Fruit fly (Drosophila melanogaster) whole organism, embryonic: ENCODE results near the gene lectin-28C.

Experiments used
- ATbp ChIP-seq: fragments of 200-800 bp; sonication (Bioruptor generic); optimal IDR thresholded peaks from 2 replicates; lab custom pipeline; 2017; ENCODE audit warnings: missing biosample characterization, mild to moderate bottlenecking, missing genetic modification characterization, missing genetic modification reagents
- Asciz ChIP-seq: fragments of 200-800 bp; sonication (Bioruptor generic); optimal IDR thresholded peaks from 2 replicates; lab custom pipeline; 2017; ENCODE audit warnings: missing biosample characterization, mild to moderate bottlenecking, missing genetic modification characterization, missing genetic modification reagents
- CG10321 ChIP-seq: fragments of 200-800 bp; sonication (Bioruptor generic); IDR thresholded peaks from 2 replicates; pipeline ENCODE4 v1.3.6; 2022; ENCODE audit warnings: missing biosample characterization, missing genetic modification characterization
- CG10462 ChIP-seq: fragments of 200-800 bp; sonication (Bioruptor generic); optimal IDR thresholded peaks from 2 replicates; lab custom pipeline; 2016; ENCODE audit warnings: missing biosample characterization, missing genetic modification characterization
- CG11247 ChIP-seq: fragments of 200-800 bp; sonication (Bioruptor generic); IDR thresholded peaks from 2 replicates; pipeline ENCODE4 v1.3.6; 2022; ENCODE audit warnings: missing biosample characterization, missing genetic modification characterization
- CG11696 ChIP-seq: fragments of 200-800 bp; sonication (Bioruptor generic); IDR thresholded peaks from 2 replicates; pipeline ENCODE4 v1.3.6; 2022; ENCODE audit warnings: missing biosample characterization, missing genetic modification characterization
- CG14050 ChIP-seq: fragments of 200-800 bp; sonication (Bioruptor generic); IDR thresholded peaks from 3 replicates; pipeline ENCODE4 v1.3.6; 2022; ENCODE audit warnings: missing biosample characterization, missing genetic modification characterization
- CG14965 ChIP-seq: fragments of 200-800 bp; sonication (Bioruptor generic); optimal IDR thresholded peaks from 2 replicates; lab custom pipeline; 2016; ENCODE audit warnings: missing biosample characterization, missing genetic modification characterization, borderline replicate concordance
- CG1603 ChIP-seq: fragments of 200-800 bp; sonication (Bioruptor generic); optimal IDR thresholded peaks from 2 replicates; lab custom pipeline; 2019; ENCODE audit warnings: missing biosample characterization, mild to moderate bottlenecking, missing genetic modification characterization, moderate library complexity
- CG17359 ChIP-seq: fragments of 200-800 bp; sonication (Bioruptor generic); optimal IDR thresholded peaks from 3 replicates; lab custom pipeline; 2018; ENCODE audit warnings: missing biosample characterization, mild to moderate bottlenecking, missing genetic modification characterization, moderate library complexity
- CG17385 ChIP-seq: fragments of 200-800 bp; sonication (Bioruptor generic); optimal IDR thresholded peaks from 3 replicates; lab custom pipeline; 2018; ENCODE audit warnings: missing biosample characterization, mild to moderate bottlenecking, missing genetic modification characterization
- CG1792 ChIP-seq: fragments of 200-800 bp; sonication (Bioruptor generic); optimal IDR thresholded peaks from 2 replicates; lab custom pipeline; 2016; ENCODE audit warnings: missing biosample characterization, missing genetic modification characterization
- CG18011 ChIP-seq: fragments of 200-800 bp; sonication (Bioruptor generic); optimal IDR thresholded peaks from 2 replicates; lab custom pipeline; 2017; ENCODE audit warnings: missing biosample characterization, missing genetic modification characterization, mild to moderate bottlenecking, moderate library complexity, missing genotype
- CG18764 ChIP-seq: fragments of 200-800 bp; sonication (Bioruptor generic); optimal IDR thresholded peaks from 3 replicates; lab custom pipeline; 2016; ENCODE audit warnings: missing biosample characterization, missing genetic modification characterization
- CG2678 ChIP-seq: fragments of 200-800 bp; sonication (Bioruptor generic); optimal IDR thresholded peaks from 3 replicates; lab custom pipeline; 2019; ENCODE audit warnings: missing biosample characterization, mild to moderate bottlenecking, missing genetic modification characterization, moderate library complexity
- CG31365 ChIP-seq: fragments of 200-800 bp; sonication (Bioruptor generic); optimal IDR thresholded peaks from 2 replicates; lab custom pipeline; 2018; ENCODE audit warnings: missing biosample characterization, mild to moderate bottlenecking, missing genetic modification characterization
- CG32532 ChIP-seq: fragments of 200-800 bp; sonication (Bioruptor generic); IDR thresholded peaks from 2 replicates; pipeline ENCODE4 v1.3.6; 2022; ENCODE audit warnings: missing biosample characterization, missing genetic modification characterization
- CG4707 ChIP-seq: fragments of 200-800 bp; sonication (Bioruptor generic); optimal IDR thresholded peaks from 2 replicates; lab custom pipeline; 2018; ENCODE audit warnings: missing biosample characterization, mild to moderate bottlenecking, missing genetic modification characterization, moderate library complexity
- CG4730 ChIP-seq: fragments of 200-800 bp; sonication (Bioruptor generic); IDR thresholded peaks from 2 replicates; pipeline ENCODE4 v1.3.6; 2022; ENCODE audit warnings: missing biosample characterization, missing genetic modification characterization
- CG4854 ChIP-seq: fragments of 200-800 bp; sonication (Bioruptor generic); optimal IDR thresholded peaks from 2 replicates; lab custom pipeline; 2016; ENCODE audit warnings: missing biosample characterization, missing genetic modification characterization, inconsistent platforms
- CG7745 ChIP-seq: fragments of 200-800 bp; sonication (Bioruptor generic); optimal IDR thresholded peaks from 2 replicates; lab custom pipeline; 2018; ENCODE audit warnings: missing biosample characterization, mild to moderate bottlenecking, missing genetic modification characterization, moderate library complexity
- CG7987 ChIP-seq: fragments of 200-800 bp; sonication (Bioruptor generic); optimal IDR thresholded peaks from 2 replicates; lab custom pipeline; 2018; ENCODE audit warnings: missing biosample characterization, mild to moderate bottlenecking, missing genetic modification characterization, moderate library complexity
- CG9437 ChIP-seq: fragments of 200-800 bp; sonication (Bioruptor generic); optimal IDR thresholded peaks from 2 replicates; lab custom pipeline; 2018; ENCODE audit warnings: missing biosample characterization, mild to moderate bottlenecking, missing genetic modification characterization
- CG9797 ChIP-seq: fragments of 200-800 bp; sonication (Bioruptor generic); optimal IDR thresholded peaks from 3 replicates; lab custom pipeline; 2018; ENCODE audit warnings: missing biosample characterization, mild to moderate bottlenecking, missing genetic modification characterization
- CrebB ChIP-seq: fragments of 200-800 bp; sonication (Bioruptor generic); optimal IDR thresholded peaks from 3 replicates; lab custom pipeline; 2018; ENCODE audit warnings: missing biosample characterization, mild to moderate bottlenecking, missing genetic modification characterization
- Fer2 ChIP-seq: fragments of 200-800 bp; sonication (Bioruptor generic); optimal IDR thresholded peaks from 2 replicates; lab custom pipeline; 2018; ENCODE audit warnings: missing biosample characterization, mild to moderate bottlenecking, missing genetic modification characterization, moderate library complexity
- HHEX ChIP-seq: fragments of 200-800 bp; sonication (Bioruptor generic); optimal IDR thresholded peaks from 3 replicates; lab custom pipeline; 2017; ENCODE audit warnings: missing biosample characterization, mild to moderate bottlenecking, missing genetic modification characterization, missing genetic modification reagents
- Hr51 ChIP-seq, 2 experiments: fragments of 200-800 bp; sonication (Bioruptor generic); optimal IDR thresholded peaks; 2 replicates in 1 of 2; 3 replicates in 1 of 2; lab custom pipeline; 2016 to 2018; ENCODE audit warnings: missing biosample characterization in 2 of 2, missing genetic modification characterization in 2 of 2, mild to moderate bottlenecking in 1 of 2, moderate library complexity in 1 of 2
- Lim3 ChIP-seq: fragments of 200-800 bp; sonication (Bioruptor generic); IDR thresholded peaks from 2 replicates; pipeline ENCODE4 v1.3.6; 2022; ENCODE audit warnings: missing biosample characterization, missing genetic modification characterization
- NfI ChIP-seq: fragments of 200-800 bp; sonication (Bioruptor generic); optimal IDR thresholded peaks from 3 replicates; lab custom pipeline; 2018; ENCODE audit warnings: missing biosample characterization, mild to moderate bottlenecking, missing genetic modification characterization, moderate library complexity
- Oli ChIP-seq: fragments of 200-800 bp; sonication (Bioruptor generic); optimal IDR thresholded peaks from 2 replicates; lab custom pipeline; 2018; ENCODE audit warnings: missing biosample characterization, mild to moderate bottlenecking, missing genetic modification characterization, moderate library complexity
- Poxn ChIP-seq: fragments of 200-800 bp; sonication (Bioruptor generic); IDR thresholded peaks from 2 replicates; pipeline ENCODE4 v1.3.6; 2022; ENCODE audit warnings: missing biosample characterization, missing genetic modification characterization
- Side ChIP-seq: fragments of 200-800 bp; sonication (Bioruptor generic); optimal IDR thresholded peaks from 2 replicates; lab custom pipeline; 2016; ENCODE audit warnings: missing biosample characterization, missing genetic modification characterization
- Spps ChIP-seq: fragments of 200-800 bp; sonication (Bioruptor generic); optimal IDR thresholded peaks from 2 replicates; lab custom pipeline; 2018; ENCODE audit warnings: missing biosample characterization, mild to moderate bottlenecking, missing genetic modification characterization
- Taf1 ChIP-seq: fragments of 200-800 bp; sonication (Bioruptor generic); IDR thresholded peaks from 2 replicates; pipeline ENCODE4 v1.3.6; 2022; ENCODE audit warnings: missing biosample characterization, missing genetic modification characterization
- ase ChIP-seq: fragments of 200-800 bp; sonication (Bioruptor generic); IDR thresholded peaks from 3 replicates; pipeline ENCODE4 v1.3.6; 2022; ENCODE audit warnings: missing biosample characterization, missing genetic modification characterization
- ash1 ChIP-seq: fragments of 200-800 bp; sonication (Bioruptor generic); optimal IDR thresholded peaks from 2 replicates; lab custom pipeline; 2018; ENCODE audit warnings: missing biosample characterization, mild to moderate bottlenecking, missing genetic modification characterization
- crc ChIP-seq: fragments of 200-800 bp; sonication (Bioruptor generic); optimal IDR thresholded peaks from 2 replicates; lab custom pipeline; 2016; ENCODE audit warnings: missing biosample characterization, missing genetic modification characterization
- dpn ChIP-seq, 2 experiments: fragments of 200-800 bp; sonication (Bioruptor generic); optimal IDR thresholded peaks; 3 replicates each; lab custom pipeline; 2016; ENCODE audit warnings: missing biosample characterization in 2 of 2, missing genetic modification characterization in 2 of 2
- fd102C ChIP-seq: fragments of 200-800 bp; sonication (Bioruptor generic); optimal IDR thresholded peaks from 2 replicates; lab custom pipeline; 2018; ENCODE audit warnings: missing biosample characterization, mild to moderate bottlenecking, missing genetic modification characterization, moderate library complexity
- lilli ChIP-seq: fragments of 200-800 bp; sonication (Bioruptor generic); optimal IDR thresholded peaks from 3 replicates; lab custom pipeline; 2016; ENCODE audit warnings: missing biosample characterization, missing genetic modification characterization
- lov ChIP-seq, 2 experiments: fragments of 200-800 bp in 1 of 2; fragments of >200 bp in 1 of 2; sonication (Bioruptor generic) in 1 of 2; IDR thresholded peaks in 1 of 2; optimal IDR thresholded peaks in 1 of 2; 2 replicates in 1 of 2; 3 replicates in 1 of 2; pipeline versions ENCODE4 v1.3.6 to Lab custom; 2017 to 2022; ENCODE audit warnings: missing biosample characterization in 1 of 2, missing genetic modification characterization in 1 of 2
- mam ChIP-seq: fragments of 200-800 bp; sonication (Bioruptor generic); optimal IDR thresholded peaks from 3 replicates; lab custom pipeline; 2016; ENCODE audit warnings: missing biosample characterization, missing genetic modification characterization
- org-1 ChIP-seq: fragments of 200-800 bp; sonication (Bioruptor generic); optimal IDR thresholded peaks from 2 replicates; lab custom pipeline; 2017; ENCODE audit warnings: missing biosample characterization, missing genetic modification characterization
- row ChIP-seq: fragments of 200-800 bp; sonication (Bioruptor generic); IDR thresholded peaks from 3 replicates; pipeline ENCODE4 v1.3.6; 2022; ENCODE audit warnings: missing biosample characterization, missing genetic modification characterization
- schlank ChIP-seq: fragments of 200-800 bp; sonication (Bioruptor generic); optimal IDR thresholded peaks from 2 replicates; lab custom pipeline; 2018; ENCODE audit warnings: missing biosample characterization, mild to moderate bottlenecking, missing genetic modification characterization
- slou ChIP-seq: fragments of 200-800 bp; sonication (Bioruptor generic); optimal IDR thresholded peaks from 3 replicates; lab custom pipeline; 2016; ENCODE audit warnings: missing biosample characterization, missing genetic modification characterization
- vvl ChIP-seq: fragments of 200-800 bp; sonication (Bioruptor generic); IDR thresholded peaks from 2 replicates; pipeline ENCODE4 v1.3.6; 2022; ENCODE audit warnings: missing biosample characterization, missing genetic modification characterization
- wdn ChIP-seq: fragments of 200-800 bp; sonication (Bioruptor generic); IDR thresholded peaks from 2 replicates; pipeline ENCODE4 v1.3.6; 2022; ENCODE audit warnings: missing biosample characterization, missing genetic modification characterization
- yki ChIP-seq: fragments of >200 bp; optimal IDR thresholded peaks from 3 replicates; lab custom pipeline; 2018

The lectin-28C gene

DNA sequence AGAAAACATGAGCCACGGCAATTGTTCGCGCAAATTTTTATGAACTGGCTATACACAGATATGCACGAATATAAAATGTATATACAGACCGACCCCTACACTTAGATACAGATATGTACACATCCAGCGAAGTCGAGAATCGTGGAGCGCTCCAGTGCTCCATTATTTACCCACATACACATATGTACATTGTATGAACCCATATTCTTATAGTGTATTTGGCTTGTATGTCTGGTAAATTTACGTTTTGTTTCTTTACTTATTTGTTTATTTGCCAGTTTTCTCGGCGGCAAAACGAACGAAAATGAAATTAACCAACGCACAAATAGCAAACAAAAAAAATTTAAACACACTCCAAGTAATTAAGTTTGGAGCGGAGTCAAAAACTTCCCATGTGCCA lies 43.5 kb upstream of the lectin-28C start (continued):
- TF ChIP-seq Fer2 (tag; lab: Kevin White, UChicago) (peak; percentile 75), HHEX (GFP tag; lab: Kevin White, UChicago) (peak; percentile 77), vvl (peak; percentile 49; the same call in 1 of the 2 replicates), schlank (peak; percentile 36), wdn (GFP tag; lab: Robert Waterston, UW) (peak; percentile 37; the same call in 1 of the 2 replicates), Side (peak; percentile 62), org-1 (GFP tag; lab: Kevin White, UChicago) (peak; percentile 35), CG1792 (GFP tag; lab: Kevin White, UChicago) (peak; percentile 67), CG11696 (GFP tag; lab: Robert Waterston, UW) (no peak), Asciz (peak; percentile 72), Poxn (GFP tag; lab: Robert Waterston, UW) (no peak), CG10321 (no peak), ash1 (GFP tag; lab: Kevin White, UChicago) (peak; percentile 56), lov (optimal IDR thresholded peaks at IDR 0.05; lab: Kevin White, UChicago) (no peak), lov (GFP tag; IDR thresholded peaks at IDR 0.05; lab: Robert Waterston, UW) (0 out of 3 replicates have a peak, but pooled peaks have one; percentile 55), CG14050 (GFP tag; lab: Robert Waterston, UW) (no peak), dpn (GFP tag; optimal IDR thresholded peaks at IDR 0.05; lab: Kevin White, UChicago) (peak in 1 of 2 experiments; percentile 51), CG1603 (tag; lab: Kevin White, UChicago) (peak; percentile 35), NfI (GFP tag; lab: Kevin White, UChicago) (peak; percentile 19), CG7745 (tag; lab: Kevin White, UChicago) (peak; percentile 99), CG18764 (GFP tag; lab: Kevin White, UChicago) (peak; percentile 39), Oli (tag; lab: Kevin White, UChicago) (no peak), Taf1 (no peak), Spps (tag; lab: Kevin White, UChicago) (no peak), slou (GFP tag; lab: Kevin White, UChicago) (peak; percentile 41), CG7987 (GFP tag; lab: Kevin White, UChicago) (peak; percentile 84), CG4730 (GFP tag; lab: Robert Waterston, UW) (no peak), CG18011 (GFP tag; lab: Kevin White, UChicago) (no peak), Hr51 (GFP tag; optimal IDR thresholded peaks at IDR 0.05; lab: Kevin White, UChicago) (no peak), CG17385 (GFP tag; lab: Kevin White, UChicago) (peak; percentile 30), CG11247 (GFP tag; lab: Robert Waterston, UW) (peak; percentile 70), lilli (GFP tag; lab: Kevin White, UChicago) (no peak), crc (GFP tag; lab: Kevin White, UChicago) (peak; percentile 3), CG9437 (GFP tag; lab: Kevin White, UChicago) (no peak), mam (GFP tag; lab: Kevin White, UChicago) (peak; percentile 1), CG4854 (peak; percentile 32), CG31365 (tag; lab: Kevin White, UChicago) (peak; percentile 79), yki (lab: Kevin White, UChicago) (no peak), fd102C (GFP tag; lab: Kevin White, UChicago) (no peak), CrebB (tag; lab: Kevin White, UChicago) (peak; percentile 50), CG2678 (peak; percentile 80), row (GFP tag; lab: Robert Waterston, UW) (peak; percentile 5; the same call in 1 of the 3 replicates), CG17359 (tag; lab: Kevin White, UChicago) (peak; percentile 60), CG14965 (GFP tag; lab: Kevin White, UChicago) (no peak), Lim3 (no peak), ATbp (GFP tag; lab: Kevin White, UChicago) (peak; percentile 34), CG9797 (no peak), ase (GFP tag; lab: Robert Waterston, UW) (no peak), CG4707 (GFP tag; lab: Kevin White, UChicago) (peak; percentile 2), CG32532 (peak; percentile 33; the same call in 1 of the 2 replicates), CG10462 (no peak)
